Worm (Caenorhabditis elegans) whole organism, L2 larva: ENCODE results near the gene fmo-5.

Source experiments
- alr-1 ChIP-seq: fragments of 150-350 bp; optimal IDR thresholded peaks from 2 replicates; lab custom pipeline; 2014; ENCODE audit warnings: missing biosample characterization, missing genetic modification characterization
- ama-1 ChIP-seq: fragments of 150-350 bp; optimal IDR thresholded peaks from 2 replicates; lab custom pipeline; 2018; ENCODE audit warnings: inconsistent platforms
- blmp-1 ChIP-seq: sonication (generic microtip); optimal IDR thresholded peaks from 2 replicates; lab custom pipeline; 2017; ENCODE audit warnings: missing genetic modification characterization, mild to moderate bottlenecking, missing compliant biosample characterization, antibody characterized with exemption, moderate library complexity; ENCODE audit not compliant: insufficient read depth
- ceh-82 ChIP-seq: fragments of 150-350 bp; optimal IDR thresholded peaks from 2 replicates; lab custom pipeline; 2014; ENCODE audit warnings: missing biosample characterization, missing genetic modification characterization
- lin-11 ChIP-seq: fragments of 150-350 bp; sonication (generic microtip); optimal IDR thresholded peaks from 2 replicates; lab custom pipeline; 2014; ENCODE audit warnings: missing biosample characterization, missing genetic modification characterization, inconsistent platforms, mixed read lengths
- lsy-2 ChIP-seq, 2 experiments: fragments of 150-350 bp in 1 of 2; sonication (generic microtip) in 1 of 2; optimal IDR thresholded peaks; 2 replicates each; lab custom pipeline; 2014 to 2017; ENCODE audit warnings: missing biosample characterization in 2 of 2, missing genetic modification characterization in 2 of 2
- mab-5 ChIP-seq: fragments of 150-350 bp; optimal IDR thresholded peaks from 2 replicates; lab custom pipeline; 2014; ENCODE audit warnings: missing biosample characterization, missing genetic modification characterization
- mbf-1 ChIP-seq: sonication (generic microtip); optimal IDR thresholded peaks from 2 replicates; lab custom pipeline; 2017; ENCODE audit warnings: missing biosample characterization, missing genetic modification characterization
- snpc-4 ChIP-seq: fragments of 150-350 bp; optimal IDR thresholded peaks from 2 replicates; lab custom pipeline; 2014; ENCODE audit warnings: missing biosample characterization, missing genetic modification characterization
- unc-62 ChIP-seq: fragments of 150-350 bp; optimal IDR thresholded peaks from 2 replicates; lab custom pipeline; 2014; ENCODE audit warnings: missing biosample characterization, missing genetic modification reagents, missing genetic modification characterization

ce11 chrV:852184-852583 is 51.3 kb downstream of the fmo-5 start, which contains the start of gene K09C6.3:
- TF ChIP-seq lin-11 (tag; lab: Kevin White, UChicago): no peak
- no peak for TF ChIP-seq blmp-1 (tag; lab: Kevin White, UChicago)
- no peak for TF ChIP-seq alr-1 (tag; lab: Kevin White, UChicago)
- TF ChIP-seq snpc-4: no peak
- TF ChIP-seq ama-1 (lab: Kevin White, UChicago): no peak
- no peak for TF ChIP-seq lsy-2 (tag; optimal IDR thresholded peaks at IDR 0.05; lab: Kevin White, UChicago)
- TF ChIP-seq ceh-82 (tag; lab: Kevin White, UChicago): no peak
- no peak for TF ChIP-seq mbf-1
- TF ChIP-seq unc-62: no peak
- TF ChIP-seq mab-5 (tag; lab: Kevin White, UChicago): no peak
